Fruit fly (Drosophila melanogaster) whole organism, embryonic: ENCODE results near the gene Vajk3.
A peak's percentile ranks its signal among the peaks of the same experiment; 100 is the strongest.

Source experiments
- Blimp-1 ChIP-seq: fragments of 200-800 bp; sonication (Bioruptor generic); optimal IDR thresholded peaks from 3 replicates; lab custom pipeline; 2018; ENCODE audit warnings: missing biosample characterization, missing genetic modification characterization, mild to moderate bottlenecking, moderate library complexity, missing genetic modification reagents
- CG10366 ChIP-seq: fragments of 200-800 bp; sonication (Bioruptor generic); IDR thresholded peaks from 2 replicates; pipeline ENCODE4 v1.3.6; 2022; ENCODE audit warnings: missing biosample characterization, missing genetic modification characterization
- CG10565 ChIP-seq: fragments of 200-800 bp; sonication (Bioruptor generic); optimal IDR thresholded peaks from 3 replicates; lab custom pipeline; 2016; ENCODE audit warnings: missing biosample characterization, mild to moderate bottlenecking, missing genetic modification characterization
- CG11247 ChIP-seq: fragments of 200-800 bp; sonication (Bioruptor generic); IDR thresholded peaks from 2 replicates; pipeline ENCODE4 v1.3.6; 2022; ENCODE audit warnings: missing biosample characterization, missing genetic modification characterization
- CG11398 ChIP-seq: fragments of 200-800 bp; sonication (Bioruptor generic); optimal IDR thresholded peaks from 2 replicates; lab custom pipeline; 2016; ENCODE audit warnings: missing biosample characterization, missing genetic modification characterization
- CG11695 ChIP-seq: fragments of 200-800 bp; sonication (Bioruptor generic); IDR thresholded peaks from 3 replicates; pipeline ENCODE4 v1.3.6; 2022; ENCODE audit warnings: missing biosample characterization, missing genetic modification characterization
- CG16863 ChIP-seq: fragments of 200-800 bp; sonication (Bioruptor generic); optimal IDR thresholded peaks from 3 replicates; lab custom pipeline; 2016; ENCODE audit warnings: missing biosample characterization, missing genetic modification characterization
- CG18262 ChIP-seq: fragments of 200-800 bp; optimal IDR thresholded peaks from 3 replicates; lab custom pipeline; 2019; ENCODE audit warnings: missing biosample characterization, mild to moderate bottlenecking, missing genetic modification characterization, moderate library complexity
- CG30403 ChIP-seq: fragments of 200-800 bp; sonication (Bioruptor generic); optimal IDR thresholded peaks from 3 replicates; lab custom pipeline; 2016; ENCODE audit warnings: missing biosample characterization, missing genetic modification characterization
- CG4730 ChIP-seq: fragments of 200-800 bp; sonication (Bioruptor generic); IDR thresholded peaks from 2 replicates; pipeline ENCODE4 v1.3.6; 2022; ENCODE audit warnings: missing biosample characterization, missing genetic modification characterization
- CG6272 ChIP-seq: fragments of 200-800 bp; sonication (Bioruptor generic); IDR thresholded peaks from 2 replicates; pipeline ENCODE4 v1.3.6; 2022; ENCODE audit warnings: missing biosample characterization, missing genetic modification characterization
- CG9797 ChIP-seq: fragments of 200-800 bp; sonication (Bioruptor generic); optimal IDR thresholded peaks from 3 replicates; lab custom pipeline; 2018; ENCODE audit warnings: missing biosample characterization, mild to moderate bottlenecking, missing genetic modification characterization
- CHES-1-like ChIP-seq: fragments of 200-800 bp; sonication (Bioruptor generic); optimal IDR thresholded peaks from 2 replicates; lab custom pipeline; 2016; ENCODE audit warnings: missing biosample characterization, missing genetic modification characterization
- Chrac-16 ChIP-seq: fragments of 200-800 bp; sonication (Bioruptor generic); optimal IDR thresholded peaks from 3 replicates; lab custom pipeline; 2016; ENCODE audit warnings: missing biosample characterization, missing genetic modification characterization
- CoRest ChIP-seq: fragments of 200-800 bp; sonication (Bioruptor generic); optimal IDR thresholded peaks from 3 replicates; lab custom pipeline; 2018; ENCODE audit warnings: missing biosample characterization, mild to moderate bottlenecking, missing genetic modification characterization, moderate library complexity
- Dip2 ChIP-seq: fragments of 200-800 bp; sonication (Bioruptor generic); IDR thresholded peaks from 2 replicates; pipeline ENCODE4 v1.3.6; 2022; ENCODE audit warnings: missing biosample characterization, missing genetic modification characterization
- Dp ChIP-seq: fragments of 200-800 bp; sonication (Bioruptor generic); optimal IDR thresholded peaks from 2 replicates; lab custom pipeline; 2018; ENCODE audit warnings: missing biosample characterization, mild to moderate bottlenecking, missing genetic modification characterization, moderate library complexity
- Drgx ChIP-seq: fragments of 200-800 bp; sonication (Bioruptor generic); IDR thresholded peaks from 2 replicates; pipeline ENCODE4 v1.3.6; 2022; ENCODE audit warnings: missing biosample characterization, missing genetic modification characterization
- Fer2 ChIP-seq: fragments of 200-800 bp; sonication (Bioruptor generic); optimal IDR thresholded peaks from 2 replicates; lab custom pipeline; 2018; ENCODE audit warnings: missing biosample characterization, mild to moderate bottlenecking, missing genetic modification characterization, moderate library complexity
- HmgZ ChIP-seq: fragments of 200-800 bp; sonication (Bioruptor generic); optimal IDR thresholded peaks from 2 replicates; lab custom pipeline; 2018; ENCODE audit warnings: missing biosample characterization, mild to moderate bottlenecking, missing genetic modification characterization
- Lhr ChIP-seq: fragments of 200-800 bp; sonication (Bioruptor generic); optimal IDR thresholded peaks from 3 replicates; lab custom pipeline; 2017; ENCODE audit warnings: mild to moderate bottlenecking, missing biosample characterization, missing genetic modification reagents, missing genetic modification characterization
- Oaz ChIP-seq: fragments of 200-800 bp; sonication (Bioruptor generic); IDR thresholded peaks from 2 replicates; pipeline ENCODE4 v1.3.6; 2022; ENCODE audit warnings: missing biosample characterization, missing genetic modification characterization
- Ptx1 ChIP-seq: fragments of 200-800 bp; sonication (Bioruptor generic); IDR thresholded peaks from 2 replicates; pipeline ENCODE4 v1.3.6; 2022; ENCODE audit warnings: missing biosample characterization, missing genetic modification characterization
- Sox102F ChIP-seq: fragments of 200-800 bp; sonication (Bioruptor generic); optimal IDR thresholded peaks from 2 replicates; lab custom pipeline; 2018; ENCODE audit warnings: missing biosample characterization, mild to moderate bottlenecking, missing genetic modification characterization, moderate library complexity
- Trl ChIP-seq, 3 experiments: fragments of >200 bp in 2 of 3; fragments of 200-800 bp in 1 of 3; sonication (Bioruptor generic) in 1 of 3; optimal IDR thresholded peaks; 2 replicates in 1 of 3; 3 replicates in 2 of 3; lab custom pipeline; 2016 to 2017; ENCODE audit warnings: missing biosample characterization in 1 of 3, missing genetic modification characterization in 1 of 3
- ase ChIP-seq: fragments of 200-800 bp; sonication (Bioruptor generic); IDR thresholded peaks from 3 replicates; pipeline ENCODE4 v1.3.6; 2022; ENCODE audit warnings: missing biosample characterization, missing genetic modification characterization
- bcd ChIP-seq: fragments of 200-800 bp; sonication (Bioruptor generic); optimal IDR thresholded peaks from 2 replicates; lab custom pipeline; 2017; ENCODE audit warnings: missing biosample characterization, mild to moderate bottlenecking, missing genetic modification characterization
- bsh ChIP-seq, 2 experiments: fragments of 200-800 bp; sonication (Bioruptor generic); optimal IDR thresholded peaks; 2 replicates each; lab custom pipeline; 2017 to 2018; ENCODE audit warnings: mild to moderate bottlenecking in 2 of 2, missing biosample characterization in 2 of 2, missing genetic modification characterization in 2 of 2, moderate library complexity in 1 of 2
- btn ChIP-seq: fragments of 200-800 bp; sonication (Bioruptor generic); optimal IDR thresholded peaks from 2 replicates; lab custom pipeline; 2016; ENCODE audit warnings: missing biosample characterization, missing genetic modification characterization
- ci ChIP-seq: fragments of 200-800 bp; sonication (Bioruptor generic); IDR thresholded peaks from 3 replicates; pipeline ENCODE4 v1.3.6; 2022; ENCODE audit warnings: missing biosample characterization, missing genetic modification characterization
- esg ChIP-seq: fragments of 200-800 bp; sonication (Bioruptor generic); conservative IDR thresholded peaks from 2 replicates; pipeline ENCODE4 v1.3.6; 2022; ENCODE audit warnings: missing biosample characterization, missing genetic modification characterization
- eyg ChIP-seq: fragments of 200-800 bp; sonication (Bioruptor generic); optimal IDR thresholded peaks from 3 replicates; lab custom pipeline; 2016; ENCODE audit warnings: missing biosample characterization, missing genetic modification characterization
- gce ChIP-seq: fragments of 200-800 bp; sonication (Bioruptor generic); IDR thresholded peaks from 3 replicates; pipeline ENCODE4 v1.3.6; 2022; ENCODE audit warnings: missing biosample characterization, missing genetic modification characterization
- gcm ChIP-seq: fragments of 200-800 bp; sonication (Bioruptor generic); optimal IDR thresholded peaks from 2 replicates; lab custom pipeline; 2019; ENCODE audit warnings: missing biosample characterization, mild to moderate bottlenecking, missing genetic modification characterization, moderate library complexity
- gfzf ChIP-seq: fragments of 200-800 bp; sonication (Bioruptor generic); optimal IDR thresholded peaks from 2 replicates; lab custom pipeline; 2016; ENCODE audit warnings: missing biosample characterization, mild to moderate bottlenecking, missing genetic modification characterization, moderate library complexity
- hbn ChIP-seq: fragments of 200-800 bp; sonication (Bioruptor generic); IDR thresholded peaks from 2 replicates; pipeline ENCODE4 v1.3.6; 2022; ENCODE audit warnings: missing biosample characterization, missing genetic modification characterization; ENCODE audit not compliant: partially characterized antibody
- lbe ChIP-seq: fragments of 200-800 bp; sonication (Bioruptor generic); optimal IDR thresholded peaks from 2 replicates; lab custom pipeline; 2016; ENCODE audit warnings: missing biosample characterization, mild to moderate bottlenecking, missing genetic modification characterization
- nmo ChIP-seq: fragments of 200-800 bp; sonication (Bioruptor generic); optimal IDR thresholded peaks from 2 replicates; lab custom pipeline; 2018; ENCODE audit warnings: missing biosample characterization, mild to moderate bottlenecking, missing genetic modification characterization, moderate library complexity
- pan ChIP-seq, 4 experiments: fragments of >200 bp in 3 of 4; fragments of 200-800 bp in 1 of 4; sonication (Bioruptor generic) in 1 of 4; optimal IDR thresholded peaks in 3 of 4; IDR thresholded peaks in 1 of 4; 2 replicates each; pipeline versions ENCODE4 v1.3.6 to Lab custom; 2017 to 2022; ENCODE audit warnings: missing biosample characterization in 2 of 4, missing genetic modification characterization in 2 of 4, mixed read lengths in 1 of 4
- sens ChIP-seq: fragments of 200-800 bp; sonication (Bioruptor generic); peaks from one replicate; lab custom pipeline; 2016; ENCODE audit warnings: missing biosample characterization, missing genetic modification characterization
- sim ChIP-seq: fragments of 200-800 bp; sonication (Bioruptor generic); IDR thresholded peaks from 2 replicates; pipeline ENCODE4 v1.3.6; 2022; ENCODE audit warnings: missing biosample characterization, missing genetic modification characterization
- slbo ChIP-seq: fragments of 200-800 bp; sonication (Bioruptor generic); IDR thresholded peaks from 2 replicates; pipeline ENCODE4 v1.3.6; 2022; ENCODE audit warnings: missing biosample characterization, missing genetic modification characterization
- so ChIP-seq: fragments of 200-800 bp; sonication (Bioruptor generic); IDR thresholded peaks from 3 replicates; pipeline ENCODE4 v1.3.6; 2022; ENCODE audit warnings: missing biosample characterization, missing genetic modification characterization
- tgo ChIP-seq: fragments of 200-800 bp; sonication (Bioruptor generic); IDR thresholded peaks from 3 replicates; pipeline ENCODE4 v1.3.6; 2022; ENCODE audit warnings: missing biosample characterization, missing genetic modification characterization
- tna ChIP-seq: fragments of 200-800 bp; sonication (Bioruptor generic); IDR thresholded peaks from 2 replicates; pipeline ENCODE4 v1.3.6; 2022; ENCODE audit warnings: missing biosample characterization, missing genetic modification characterization; ENCODE audit not compliant: partially characterized antibody
- vvl ChIP-seq: fragments of 200-800 bp; sonication (Bioruptor generic); IDR thresholded peaks from 2 replicates; pipeline ENCODE4 v1.3.6; 2022; ENCODE audit warnings: missing biosample characterization, missing genetic modification characterization

Vajk3 gene

DNA sequence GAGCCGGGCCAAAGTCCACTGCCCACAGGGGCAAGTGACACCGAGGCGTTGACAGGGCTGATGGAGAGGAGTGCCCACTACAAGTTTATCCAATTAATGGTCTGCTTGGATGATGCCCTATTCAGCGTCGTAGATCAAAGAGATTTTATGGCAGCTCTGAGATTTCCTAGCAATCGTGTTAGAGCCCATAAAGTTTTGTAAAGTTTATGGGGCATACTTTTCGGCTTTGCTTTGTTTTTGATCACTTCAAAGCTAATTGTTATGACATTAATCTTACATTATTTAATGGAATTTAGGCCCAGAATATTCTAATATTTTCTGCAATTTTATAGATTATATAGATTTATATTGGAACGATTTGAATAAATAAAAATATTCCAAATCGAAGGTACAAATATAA lies 13.1 kb upstream of the Vajk3 start (continued):
- TF ChIP-seq gce (GFP tag; lab: Robert Waterston, UW) = no peak
- TF ChIP-seq eyg (GFP tag; lab: Kevin White, UChicago) = no peak
- TF ChIP-seq CG30403 (GFP tag; lab: Kevin White, UChicago) = no peak

DNA sequence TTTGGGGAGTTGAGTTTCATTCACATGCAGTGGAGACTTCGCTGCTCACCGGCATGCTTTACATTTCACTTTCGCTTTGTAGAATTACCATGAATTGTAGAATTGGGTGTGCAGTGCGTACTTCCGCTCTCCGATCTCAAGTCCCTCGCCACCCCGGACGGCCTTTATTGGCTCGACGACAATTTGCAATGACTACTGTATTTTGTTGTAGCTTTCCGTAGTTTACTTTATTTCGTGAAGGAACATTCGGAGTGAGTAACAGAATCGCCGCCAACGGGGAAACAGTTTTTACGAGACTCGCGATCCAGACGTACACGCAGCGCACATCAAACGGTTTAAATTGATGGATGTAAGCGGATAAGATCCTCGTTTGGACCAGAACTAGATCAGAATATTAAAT lies 10.0 kb upstream of the Vajk3 start, which contains the start of gene NimA:
TSS of gene NimA (plus strand) at position 301 of the 400 bp plus-strand sequence.
- TF ChIP-seq Blimp-1 (GFP tag; lab: Kevin White, UChicago) (peak; percentile 17), CoRest (tag; lab: Kevin White, UChicago) (no peak), CHES-1-like (GFP tag; lab: Kevin White, UChicago) (no peak), Drgx (GFP tag; lab: Robert Waterston, UW) (0 out of 2 replicates have a peak, but pooled peaks have one; percentile 21), sim (GFP tag; lab: Robert Waterston, UW) (no peak), HmgZ (no peak), CG18262 (no peak)

DNA sequence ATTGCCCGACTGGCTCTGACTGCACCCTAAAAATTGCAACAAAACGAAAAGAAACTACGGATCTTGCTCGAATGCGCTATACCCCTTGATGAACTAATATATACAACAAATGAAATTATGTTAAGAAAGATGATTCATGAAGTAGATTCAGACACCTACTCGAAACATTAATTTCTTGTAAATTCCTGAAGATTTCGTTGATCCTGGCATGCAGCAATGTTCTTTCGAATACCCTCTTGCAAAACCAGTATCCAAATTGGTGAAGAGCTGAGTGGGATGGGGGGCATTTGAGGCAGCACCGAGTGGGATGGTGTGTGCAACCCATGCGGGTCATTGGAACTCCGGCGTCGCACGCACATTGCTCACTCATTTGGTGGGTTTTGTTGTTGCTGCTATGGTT lies 8.5 kb upstream of the Vajk3 start:
- TF ChIP-seq Fer2 (tag; lab: Kevin White, UChicago) (no peak), ase (0 out of 3 replicates have a peak, but pooled peaks have one; percentile 42), btn (GFP tag; lab: Kevin White, UChicago) (no peak), pan (optimal IDR thresholded peaks at IDR 0.05; lab: Kevin White, UChicago) (no peak), pan (GFP tag; optimal IDR thresholded peaks at IDR 0.05 in 1 of 2, IDR thresholded peaks at IDR 0.05 in 1 of 2) (peak in 1 of 2 experiments; percentile 21), gfzf (GFP tag; lab: Kevin White, UChicago) (no peak), nmo (GFP tag; lab: Kevin White, UChicago) (no peak), Lhr (no peak), bsh (GFP tag; optimal IDR thresholded peaks at IDR 0.05; lab: Kevin White, UChicago) (peak in 1 of 2 experiments; percentile 84), tna (no peak), ci (GFP tag; lab: Robert Waterston, UW) (0 out of 3 replicates have a peak, but pooled peaks have one; percentile 21), hbn (GFP tag; lab: Robert Waterston, UW) (no peak), CG11695 (GFP tag; lab: Robert Waterston, UW) (no peak), slbo (GFP tag; lab: Robert Waterston, UW) (0 out of 2 replicates have a peak, but pooled peaks have one; percentile 10), CG11398 (GFP tag; lab: Kevin White, UChicago) (no peak), Blimp-1 (GFP tag; lab: Kevin White, UChicago) (peak; percentile 31), Dip2 (GFP tag; lab: Robert Waterston, UW) (no peak), sens (GFP tag; lab: Kevin White, UChicago) (peak; percentile 66), CG9797 (GFP tag; lab: Kevin White, UChicago) (no peak), vvl (no peak), CG4730 (GFP tag; lab: Robert Waterston, UW) (peak; percentile 10; the same call in 1 of the 2 replicates), gcm (GFP tag; lab: Kevin White, UChicago) (peak; percentile 82), CG6272 (GFP tag; lab: Robert Waterston, UW) (no peak), Chrac-16 (GFP tag; lab: Kevin White, UChicago) (no peak), Trl (optimal IDR thresholded peaks at IDR 0.05; lab: Kevin White, UChicago) (no peak), Trl (GFP tag; optimal IDR thresholded peaks at IDR 0.05; lab: Kevin White, UChicago) (no peak), tgo (peak; percentile 37; the same call in 1 of the 3 replicates), Oaz (GFP tag; lab: Robert Waterston, UW) (no peak), CG10366 (GFP tag; lab: Robert Waterston, UW) (peak; percentile 14; the same call in 1 of the 2 replicates), Sox102F (GFP tag; lab: Kevin White, UChicago) (peak; percentile 35), CG10565 (GFP tag; lab: Kevin White, UChicago) (no peak), lbe (peak; percentile 96), Dp (no peak), esg (GFP tag; lab: Robert Waterston, UW) (0 out of 2 replicates have a peak, but pooled peaks have one; percentile 24), CG11247 (GFP tag; lab: Robert Waterston, UW) (0 out of 2 replicates have a peak, but pooled peaks have one; percentile 8), bcd (GFP tag; lab: Kevin White, UChicago) (no peak), Drgx (GFP tag; lab: Robert Waterston, UW) (peak; percentile 97), Ptx1 (0 out of 2 replicates have a peak, but pooled peaks have one; percentile 22), so (GFP tag; lab: Robert Waterston, UW) (no peak), CG16863 (GFP tag; lab: Kevin White, UChicago) (peak; percentile 6)
